Worm (Caenorhabditis elegans) whole organism, dauer: Measurements from ENCODE around the gene F28H6.6.

Experiments
- unc-62 ChIP-seq: sonication (generic microtip); optimal IDR thresholded peaks from 2 replicates; lab custom pipeline; 2017; ENCODE audit warnings: missing biosample characterization, missing genetic modification reagents, missing genetic modification characterization

The F28H6.6 gene

ce11 chrX:14132677-14133076 lies 7.0 kb upstream of the F28H6.6 start:
- no peak for TF ChIP-seq unc-62

- TF ChIP-seq unc-62: no peak
Observed at ce11 chrX:14131476-14131875, 5.8 kb upstream of the F28H6.6 start.

- TF ChIP-seq unc-62: no peak
Observed at ce11 chrX:14127291-14127922, 1.7 kb upstream of the F28H6.6 start, which contains the start of gene F28H6.4. TSS of gene F28H6.4 (plus strand) at chrX:14127872.

- no peak for TF ChIP-seq unc-62
Observed at ce11 chrX:14118762-14119161, 6.9 kb downstream of the F28H6.6 start.

ce11 chrX:14115480-14116161 lies 10.1 kb downstream of the F28H6.6 start, which contains the start of gene F28H6.7:
TSS of gene F28H6.7 (plus strand) at chrX:14116111.
- TF ChIP-seq unc-62: no peak

ce11 chrX:14113347-14113746 lies 12.3 kb downstream of the F28H6.6 start, which contains the start of gene nhr-281:
TSS of gene nhr-281 (minus strand) at chrX:14113447.
- TF ChIP-seq unc-62: no peak

ce11 chrX:14108245-14108644 lies 17.4 kb downstream of the F28H6.6 start, which contains the start of gene F16B12.7:
TSS of gene F16B12.7 (plus strand) at chrX:14108545.
- no peak for TF ChIP-seq unc-62

ce11 chrX:14102474-14102873 lies 23.2 kb downstream of the F28H6.6 start:
- TF ChIP-seq unc-62: no peak

- TF ChIP-seq unc-62: no peak
Observed at ce11 chrX:14101986-14102385, 23.7 kb downstream of the F28H6.6 start, which contains the start of gene F16B12.6. TSS of gene F16B12.6 (plus strand) at chrX:14102316.

ce11 chrX:14098618-14099118 lies 27.0 kb downstream of the F28H6.6 start, which contains the start of gene F16B12.4:
TSS of gene F16B12.4 (minus strand) at chrX:14098668.
- no peak for TF ChIP-seq unc-62

- no peak for TF ChIP-seq unc-62
Observed at ce11 chrX:14090990-14091389, 34.7 kb downstream of the F28H6.6 start.

ce11 chrX:14090089-14090488 lies 35.6 kb downstream of the F28H6.6 start, which contains the start of gene dsl-4:
TSS of gene dsl-4 (plus strand) at chrX:14090389.
- TF ChIP-seq unc-62: no peak

- TF ChIP-seq unc-62: no peak
Observed at ce11 chrX:14085208-14085607, 40.5 kb downstream of the F28H6.6 start, which contains the start of gene F16B12.1. TSS of gene F16B12.1 (plus strand) at chrX:14085508.

ce11 chrX:14084230-14084629 lies 41.4 kb downstream of the F28H6.6 start, which contains the start of gene C33G3.6:
TSS of gene C33G3.6 (minus strand) at chrX:14084330.
- TF ChIP-seq unc-62: no peak

ce11 chrX:14078574-14078973 lies 47.1 kb downstream of the F28H6.6 start, which contains the start of gene C33G3.5:
TSS of gene C33G3.5 (minus strand) at chrX:14078674.
- TF ChIP-seq unc-62: no peak

- no peak for TF ChIP-seq unc-62
Observed at ce11 chrX:14070950-14071349, 54.7 kb downstream of the F28H6.6 start, which contains the start of gene C33G3.4. TSS of gene C33G3.4 (plus strand) at chrX:14071162.

ce11 chrX:14069528-14069927 lies 56.2 kb downstream of the F28H6.6 start:
- no peak for TF ChIP-seq unc-62
